Fruit fly (Drosophila melanogaster): ENCODE results near the gene CG31300.

Gene CG31300

dm6 chr3R:25249145-25250141 lies 34.0 kb upstream of the CG31300 start, which contains the start of gene Nup358 (continued):
- TF ChIP-seq Ravus (GFP tag; IDR thresholded peaks at IDR 0.05) (no peak), CG4730 (GFP tag; IDR thresholded peaks at IDR 0.05) (no peak), HHEX (GFP tag; optimal IDR thresholded peaks at IDR 0.05) (no peak), Sin3A (optimal IDR thresholded peaks at IDR 0.05) (peak; percentile 75), Hr78 (GFP tag; optimal IDR thresholded peaks at IDR 0.05) (no peak), MBD-R2 (GFP tag; IDR thresholded peaks at IDR 0.05) (peak; percentile 40), hb (GFP tag; IDR thresholded peaks at IDR 0.05; ENCODE audit: partially characterized antibody) (peak; percentile 99), CG4360 (GFP tag; IDR thresholded peaks at IDR 0.05) (no peak), NC2α (GFP tag; optimal IDR thresholded peaks at IDR 0.05) (no peak), CG10462 (GFP tag; optimal IDR thresholded peaks at IDR 0.05) (no peak), CG34422 (GFP tag; IDR thresholded peaks at IDR 0.05) (peak; percentile 79; the same call in 2 of the 3 replicates), Bgb (GFP tag; IDR thresholded peaks at IDR 0.05; ENCODE audit: partially characterized antibody) (peak; percentile 99), CG1647 (GFP tag; optimal IDR thresholded peaks at IDR 0.05) (no peak), tin (GFP tag; optimal IDR thresholded peaks at IDR 0.05) (no peak), h (optimal IDR thresholded peaks at IDR 0.05) (no peak), CG10543 (GFP tag; optimal IDR thresholded peaks at IDR 0.05) (peak; percentile 14), CG17612 (GFP tag; IDR thresholded peaks at IDR 0.05) (no peak), peb (GFP tag; IDR thresholded peaks at IDR 0.05) (no peak), Bdp1 (GFP tag; optimal IDR thresholded peaks at IDR 0.05) (no peak), CG2199 (GFP tag; IDR thresholded peaks at IDR 0.05) (no peak), corto (GFP tag; optimal IDR thresholded peaks at IDR 0.05) (peak; percentile 16), Trl (optimal IDR thresholded peaks at IDR 0.05) (no peak), Trl (GFP tag; optimal IDR thresholded peaks at IDR 0.05) (no peak), so (GFP tag; IDR thresholded peaks at IDR 0.05) (no peak), NFAT (GFP tag; IDR thresholded peaks at IDR 0.05) (0 out of 2 replicates have a peak, but pooled peaks have one; percentile 31), CG12769 (tag; optimal IDR thresholded peaks at IDR 0.05) (no peak), CG34376 (GFP tag; optimal IDR thresholded peaks at IDR 0.05) (peak; percentile 30), schlank (tag; optimal IDR thresholded peaks at IDR 0.05) (no peak), CG15601 (tag; optimal IDR thresholded peaks at IDR 0.05) (peak; percentile 37), Oli (tag; optimal IDR thresholded peaks at IDR 0.05) (no peak), knrl (GFP tag; IDR thresholded peaks at IDR 0.05; ENCODE audit: partially characterized antibody) (peak; percentile 98), rib (GFP tag; IDR thresholded peaks at IDR 0.05) (peak; percentile 95), CG7839 (tag; optimal IDR thresholded peaks at IDR 0.05) (no peak), vnd (GFP tag; IDR thresholded peaks at IDR 0.05; ENCODE audit: partially characterized antibody) (peak; percentile 97), Scr (GFP tag; IDR thresholded peaks at IDR 0.05; ENCODE audit: partially characterized antibody) (peak; percentile 98), trem (tag; optimal IDR thresholded peaks at IDR 0.05) (peak; percentile 64), CG4328 (GFP tag; optimal IDR thresholded peaks at IDR 0.05) (no peak), nmo (GFP tag; optimal IDR thresholded peaks at IDR 0.05) (peak; percentile 55), tx (GFP tag; optimal IDR thresholded peaks at IDR 0.05) (no peak), gsb (GFP tag; IDR thresholded peaks at IDR 0.05) (no peak), CG5180 (GFP tag; optimal IDR thresholded peaks at IDR 0.05) (no peak), bigmax (GFP tag; optimal IDR thresholded peaks at IDR 0.05) (peak; percentile 96), insv (GFP tag; optimal IDR thresholded peaks at IDR 0.05) (no peak), CG18599 (GFP tag; optimal IDR thresholded peaks at IDR 0.05) (no peak), CG18764 (GFP tag; optimal IDR thresholded peaks at IDR 0.05) (no peak), CG1603 (tag; optimal IDR thresholded peaks at IDR 0.05) (peak; percentile 62), Xrp1 (GFP tag; IDR thresholded peaks at IDR 0.05) (no peak), mld (GFP tag; IDR thresholded peaks at IDR 0.05; ENCODE audit: partially characterized antibody) (peak; percentile 97), Dip3 (GFP tag; optimal IDR thresholded peaks at IDR 0.05) (no peak)
